Comparison of ENCODE assay signal across 1 fruit fly cellular context in genomic region chr3R:31596071-31596883, dm6.
A peak's percentile ranks its signal among the peaks of the same experiment; 100 is the strongest.
TF ChIP-seq lines count a peak whose summit lies in the region.

Gene RpL6 (minus strand): TSS chr3R:31596204.

TF ChIP-seq in whole organism, embryonic, 481 proteins besides CTCF, POLR2A, EP300 and RAD21 (continued from another document and continues in another):
- TF ChIP-seq hkb (optimal IDR thresholded peaks at IDR 0.05; lab: Kevin White, UChicago) (no peak), hkb (GFP tag; IDR thresholded peaks at IDR 0.05; lab: Robert Waterston, UW) (no peak), Sry-δ (GFP tag; optimal IDR thresholded peaks at IDR 0.05; lab: Kevin White, UChicago) (peak; percentile 85), ap (GFP tag; IDR thresholded peaks at IDR 0.05; lab: Robert Waterston, UW) (no peak), Trl (optimal IDR thresholded peaks at IDR 0.05; lab: Kevin White, UChicago) (no peak), Trl (GFP tag; optimal IDR thresholded peaks at IDR 0.05; lab: Kevin White, UChicago) (no peak), HHEX (GFP tag; optimal IDR thresholded peaks at IDR 0.05; lab: Kevin White, UChicago) (peak; percentile 2), bigmax (GFP tag; optimal IDR thresholded peaks at IDR 0.05; lab: Kevin White, UChicago) (peak; percentile 97), Hsf (GFP tag; optimal IDR thresholded peaks at IDR 0.05; lab: Kevin White, UChicago) (peak; percentile 30), CG34224 (GFP tag; IDR thresholded peaks at IDR 0.05; lab: Robert Waterston, UW; ENCODE audit: partially characterized antibody) (peak; percentile 88), Oli (tag; optimal IDR thresholded peaks at IDR 0.05; lab: Kevin White, UChicago) (no peak), CG1603 (tag; optimal IDR thresholded peaks at IDR 0.05; lab: Kevin White, UChicago) (peak; percentile 60), mld (GFP tag; IDR thresholded peaks at IDR 0.05; lab: Robert Waterston, UW; ENCODE audit: partially characterized antibody) (peak; percentile 44; the same call in 1 of the 3 replicates), CG14710 (tag; optimal IDR thresholded peaks at IDR 0.05; lab: Kevin White, UChicago) (peak; percentile 83), sens (GFP tag; lab: Kevin White, UChicago) (peak; percentile 75), odd (GFP tag; optimal IDR thresholded peaks at IDR 0.05; lab: Kevin White, UChicago) (no peak), CG4617 (GFP tag; optimal IDR thresholded peaks at IDR 0.05; lab: Kevin White, UChicago; ENCODE audit: borderline replicate concordance) (peak; percentile 53), CG17328 (GFP tag; IDR thresholded peaks at IDR 0.05; lab: Robert Waterston, UW) (peak; percentile 34; the same call in 1 of the 2 replicates), hbn (GFP tag; IDR thresholded peaks at IDR 0.05; lab: Robert Waterston, UW; ENCODE audit: partially characterized antibody) (peak; percentile 75), ssp (GFP tag; IDR thresholded peaks at IDR 0.05; lab: Robert Waterston, UW) (no peak), CG14050 (GFP tag; IDR thresholded peaks at IDR 0.05; lab: Robert Waterston, UW) (no peak), knrl (GFP tag; IDR thresholded peaks at IDR 0.05; lab: Robert Waterston, UW; ENCODE audit: partially characterized antibody) (peak; percentile 71), CG32532 (GFP tag; IDR thresholded peaks at IDR 0.05; lab: Robert Waterston, UW) (peak; percentile 43), phol (tag; optimal IDR thresholded peaks at IDR 0.05; lab: Kevin White, UChicago) (peak; percentile 37), HLH54F (GFP tag; optimal IDR thresholded peaks at IDR 0.05; lab: Kevin White, UChicago) (no peak), al (GFP tag; IDR thresholded peaks at IDR 0.05; lab: Robert Waterston, UW) (no peak), CG16815 (GFP tag; optimal IDR thresholded peaks at IDR 0.05; lab: Kevin White, UChicago) (no peak), CG7928 (GFP tag; optimal IDR thresholded peaks at IDR 0.05; lab: Kevin White, UChicago) (peak; percentile 0), pb (GFP tag; optimal IDR thresholded peaks at IDR 0.05; lab: Kevin White, UChicago) (no peak), CG4707 (GFP tag; optimal IDR thresholded peaks at IDR 0.05; lab: Kevin White, UChicago) (no peak), pfk (GFP tag; optimal IDR thresholded peaks at IDR 0.05; lab: Kevin White, UChicago) (peak; percentile 47), CG14860 (GFP tag; IDR thresholded peaks at IDR 0.05; lab: Robert Waterston, UW; ENCODE audit: partially characterized antibody) (peak; percentile 78), lola (GFP tag; optimal IDR thresholded peaks at IDR 0.05; lab: Kevin White, UChicago) (peak in 1 of 3 experiments; percentile 13), Side (GFP tag; optimal IDR thresholded peaks at IDR 0.05; lab: Kevin White, UChicago) (peak; percentile 20), Dek (tag; optimal IDR thresholded peaks at IDR 0.05; lab: Kevin White, UChicago) (no peak), D (optimal IDR thresholded peaks at IDR 0.05; lab: Kevin White, UChicago) (no peak), D (GFP tag; optimal IDR thresholded peaks at IDR 0.05; lab: Kevin White, UChicago) (no peak), fd3F (GFP tag; optimal IDR thresholded peaks at IDR 0.05; lab: Kevin White, UChicago) (no peak), Ptx1 (GFP tag; IDR thresholded peaks at IDR 0.05; lab: Robert Waterston, UW) (no peak), Elba2 (GFP tag; optimal IDR thresholded peaks at IDR 0.05; lab: Kevin White, UChicago) (no peak), sc (optimal IDR thresholded peaks at IDR 0.05; lab: Kevin White, UChicago) (no peak), sc (GFP tag; optimal IDR thresholded peaks at IDR 0.05; lab: Kevin White, UChicago) (no peak), tll (GFP tag; optimal IDR thresholded peaks at IDR 0.05; lab: Kevin White, UChicago) (no peak), Hmr (GFP tag; optimal IDR thresholded peaks at IDR 0.05; lab: Kevin White, UChicago) (peak; percentile 57), YL-1 (GFP tag; optimal IDR thresholded peaks at IDR 0.05; lab: Kevin White, UChicago) (peak; percentile 98), kay (GFP tag; optimal IDR thresholded peaks at IDR 0.05; lab: Kevin White, UChicago) (no peak), CG34422 (GFP tag; IDR thresholded peaks at IDR 0.05; lab: Robert Waterston, UW) (peak; percentile 76; the same call in 1 of the 3 replicates), stwl (tag; optimal IDR thresholded peaks at IDR 0.05; lab: Kevin White, UChicago) (peak; percentile 86), run (tag; optimal IDR thresholded peaks at IDR 0.05; lab: Kevin White, UChicago) (no peak), CG8924 (tag; optimal IDR thresholded peaks at IDR 0.05; lab: Kevin White, UChicago) (peak; percentile 33), CG4360 (GFP tag; IDR thresholded peaks at IDR 0.05; lab: Robert Waterston, UW) (no peak; the same call in 1 of the 2 replicates), sima (GFP tag; optimal IDR thresholded peaks at IDR 0.05; lab: Kevin White, UChicago) (no peak), repo (GFP tag; optimal IDR thresholded peaks at IDR 0.05; lab: Kevin White, UChicago) (no peak), Ravus (GFP tag; IDR thresholded peaks at IDR 0.05; lab: Robert Waterston, UW) (no peak), CG13624 (GFP tag; optimal IDR thresholded peaks at IDR 0.05; lab: Kevin White, UChicago) (peak; percentile 16), pan (optimal IDR thresholded peaks at IDR 0.05; lab: Kevin White, UChicago) (no peak), pan (GFP tag; optimal IDR thresholded peaks at IDR 0.05 in 1 of 2, IDR thresholded peaks at IDR 0.05 in 1 of 2) (no peak), Rfx (GFP tag; IDR thresholded peaks at IDR 0.05; lab: Robert Waterston, UW) (0 out of 2 replicates have a peak, but pooled peaks have one; percentile 34), CG3163 (GFP tag; optimal IDR thresholded peaks at IDR 0.05; lab: Kevin White, UChicago) (no peak), ind (GFP tag; optimal IDR thresholded peaks at IDR 0.05; lab: Kevin White, UChicago) (no peak), CG1602 (GFP tag; optimal IDR thresholded peaks at IDR 0.05; lab: Kevin White, UChicago) (no peak), CG10979 (tag; optimal IDR thresholded peaks at IDR 0.05; lab: Kevin White, UChicago) (peak; percentile 26), mirr (GFP tag; optimal IDR thresholded peaks at IDR 0.05; lab: Kevin White, UChicago) (peak; percentile 58), Hr3 (GFP tag; optimal IDR thresholded peaks at IDR 0.05; lab: Kevin White, UChicago) (peak; percentile 15), CG6813 (GFP tag; optimal IDR thresholded peaks at IDR 0.05; lab: Kevin White, UChicago) (no peak), dati (GFP tag; IDR thresholded peaks at IDR 0.05; lab: Robert Waterston, UW) (no peak), dpn (GFP tag; optimal IDR thresholded peaks at IDR 0.05; lab: Kevin White, UChicago) (peak in 1 of 2 experiments; percentile 3), CG11398 (GFP tag; optimal IDR thresholded peaks at IDR 0.05; lab: Kevin White, UChicago) (no peak), unc-4 (GFP tag; IDR thresholded peaks at IDR 0.05; lab: Robert Waterston, UW; ENCODE audit: partially characterized antibody) (peak; percentile 86), gce (GFP tag; IDR thresholded peaks at IDR 0.05; lab: Robert Waterston, UW) (no peak), sisA (GFP tag; IDR thresholded peaks at IDR 0.05; lab: Robert Waterston, UW) (no peak), CG6272 (GFP tag; IDR thresholded peaks at IDR 0.05; lab: Robert Waterston, UW) (no peak), CG4820 (GFP tag; optimal IDR thresholded peaks at IDR 0.05; lab: Kevin White, UChicago) (no peak), CG32767 (GFP tag; IDR thresholded peaks at IDR 0.05; lab: Robert Waterston, UW) (peak; percentile 60; the same call in 1 of the 2 replicates), row (GFP tag; IDR thresholded peaks at IDR 0.05; lab: Robert Waterston, UW) (peak; percentile 6; the same call in 1 of the 3 replicates), CG7963 (GFP tag; IDR thresholded peaks at IDR 0.05; lab: Robert Waterston, UW; ENCODE audit: partially characterized antibody) (peak; percentile 71), Nf-YC (tag; optimal IDR thresholded peaks at IDR 0.05; lab: Kevin White, UChicago) (peak; percentile 33), NFAT (GFP tag; IDR thresholded peaks at IDR 0.05; lab: Robert Waterston, UW) (no peak), disco-r (GFP tag; optimal IDR thresholded peaks at IDR 0.05; lab: Kevin White, UChicago) (no peak), Myb (GFP tag; optimal IDR thresholded peaks at IDR 0.05; lab: Kevin White, UChicago) (peak; percentile 98), ken (GFP tag; IDR thresholded peaks at IDR 0.05; lab: Robert Waterston, UW) (0 out of 3 replicates have a peak, but pooled peaks have one; percentile 37), HmgZ (tag; optimal IDR thresholded peaks at IDR 0.05; lab: Kevin White, UChicago) (peak; percentile 63), zf30C (GFP tag; optimal IDR thresholded peaks at IDR 0.05; lab: Kevin White, UChicago) (no peak), salm (tag; optimal IDR thresholded peaks at IDR 0.05; lab: Kevin White, UChicago) (peak; percentile 4), unpg (GFP tag; optimal IDR thresholded peaks at IDR 0.05; lab: Kevin White, UChicago) (peak; percentile 15), CG3407 (GFP tag; optimal IDR thresholded peaks at IDR 0.05; lab: Kevin White, UChicago) (no peak), CG6654 (GFP tag; optimal IDR thresholded peaks at IDR 0.05; lab: Kevin White, UChicago) (no peak), emc (GFP tag; optimal IDR thresholded peaks at IDR 0.05; lab: Kevin White, UChicago) (no peak), Dip2 (GFP tag; IDR thresholded peaks at IDR 0.05; lab: Robert Waterston, UW) (no peak), CG12769 (tag; optimal IDR thresholded peaks at IDR 0.05; lab: Kevin White, UChicago) (no peak), HLH4C (GFP tag; IDR thresholded peaks at IDR 0.05; lab: Robert Waterston, UW; ENCODE audit: partially characterized antibody) (peak; percentile 90), lmd (GFP tag; IDR thresholded peaks at IDR 0.05; lab: Robert Waterston, UW) (no peak), Dref (GFP tag; IDR thresholded peaks at IDR 0.05; lab: Robert Waterston, UW) (peak; percentile 83), Ets97D (GFP tag; optimal IDR thresholded peaks at IDR 0.05; lab: Kevin White, UChicago) (peak; percentile 84), Sox100B (GFP tag; optimal IDR thresholded peaks at IDR 0.05; lab: Kevin White, UChicago) (no peak), trem (tag; optimal IDR thresholded peaks at IDR 0.05; lab: Kevin White, UChicago) (peak; percentile 87), vnd (GFP tag; IDR thresholded peaks at IDR 0.05; lab: Robert Waterston, UW; ENCODE audit: partially characterized antibody) (peak; percentile 73), CG31388 (GFP tag; optimal IDR thresholded peaks at IDR 0.05; lab: Kevin White, UChicago) (no peak), CG8359 (GFP tag; optimal IDR thresholded peaks at IDR 0.05; lab: Kevin White, UChicago; ENCODE audit: borderline replicate concordance) (no peak), crp (GFP tag; optimal IDR thresholded peaks at IDR 0.05; lab: Kevin White, UChicago) (no peak), CG2875 (GFP tag; optimal IDR thresholded peaks at IDR 0.05; lab: Kevin White, UChicago) (no peak), BEAF-32 (GFP tag; optimal IDR thresholded peaks at IDR 0.05; lab: Kevin White, UChicago) (peak; percentile 84), PHDP (tag; optimal IDR thresholded peaks at IDR 0.05; lab: Kevin White, UChicago) (no peak), CG5245 (GFP tag; optimal IDR thresholded peaks at IDR 0.05; lab: Kevin White, UChicago) (no peak), hb (GFP tag; IDR thresholded peaks at IDR 0.05; lab: Robert Waterston, UW; ENCODE audit: partially characterized antibody) (peak; percentile 83), her (GFP tag; optimal IDR thresholded peaks at IDR 0.05; lab: Kevin White, UChicago) (peak; percentile 10), CHES-1-like (GFP tag; optimal IDR thresholded peaks at IDR 0.05; lab: Kevin White, UChicago) (peak; percentile 14), CG13287 (GFP tag; IDR thresholded peaks at IDR 0.05; lab: Robert Waterston, UW; ENCODE audit: partially characterized antibody) (peak; percentile 88), CG2889 (GFP tag; IDR thresholded peaks at IDR 0.05; lab: Robert Waterston, UW) (no peak), CG17568 (GFP tag; optimal IDR thresholded peaks at IDR 0.05; lab: Kevin White, UChicago) (no peak), BtbVII (GFP tag; optimal IDR thresholded peaks at IDR 0.05; lab: Kevin White, UChicago) (no peak), Fer1 (GFP tag; optimal IDR thresholded peaks at IDR 0.05; lab: Kevin White, UChicago) (peak; percentile 40), Lhr (GFP tag; optimal IDR thresholded peaks at IDR 0.05; lab: Kevin White, UChicago) (peak; percentile 77), mam (GFP tag; optimal IDR thresholded peaks at IDR 0.05; lab: Kevin White, UChicago) (no peak), nerfin-1 (tag; optimal IDR thresholded peaks at IDR 0.05; lab: Kevin White, UChicago) (no peak), seq (GFP tag; IDR thresholded peaks at IDR 0.05; lab: Robert Waterston, UW) (no peak), CG7556 (GFP tag; optimal IDR thresholded peaks at IDR 0.05; lab: Kevin White, UChicago) (no peak), usp (GFP tag; optimal IDR thresholded peaks at IDR 0.05; lab: Kevin White, UChicago) (no peak), CG13296 (GFP tag; optimal IDR thresholded peaks at IDR 0.05; lab: Kevin White, UChicago) (peak; percentile 24), twi (tag; optimal IDR thresholded peaks at IDR 0.05; lab: Kevin White, UChicago) (peak; percentile 9), E2f2 (GFP tag; IDR thresholded peaks at IDR 0.05; lab: Robert Waterston, UW) (peak; percentile 56; the same call in 1 of the 2 replicates), scrt (GFP tag; optimal IDR thresholded peaks at IDR 0.05; lab: Kevin White, UChicago) (no peak), H15 (GFP tag; IDR thresholded peaks at IDR 0.05; lab: Robert Waterston, UW) (no peak), Meics (GFP tag; optimal IDR thresholded peaks at IDR 0.05; lab: Kevin White, UChicago) (no peak), CG6765 (GFP tag; optimal IDR thresholded peaks at IDR 0.05; lab: Kevin White, UChicago) (peak; percentile 61), Drgx (GFP tag; IDR thresholded peaks at IDR 0.05; lab: Robert Waterston, UW) (no peak), CG10267 (tag; optimal IDR thresholded peaks at IDR 0.05; lab: Kevin White, UChicago) (peak; percentile 77), CG12236 (GFP tag; optimal IDR thresholded peaks at IDR 0.05; lab: Kevin White, UChicago) (peak; percentile 18), Kr (GFP tag; optimal IDR thresholded peaks at IDR 0.05; lab: Kevin White, UChicago) (no peak), Fer2 (tag; optimal IDR thresholded peaks at IDR 0.05; lab: Kevin White, UChicago) (no peak), Dad (GFP tag; optimal IDR thresholded peaks at IDR 0.05; lab: Kevin White, UChicago) (no peak), CG30431 (GFP tag; optimal IDR thresholded peaks at IDR 0.05; lab: Kevin White, UChicago) (no peak), Pdp1 (GFP tag; optimal IDR thresholded peaks at IDR 0.05; lab: Kevin White, UChicago) (peak in 1 of 2 experiments; percentile 67)
